Fruit fly (Drosophila melanogaster): ENCODE measurements around the gene norpA.

The norpA gene

DNA sequence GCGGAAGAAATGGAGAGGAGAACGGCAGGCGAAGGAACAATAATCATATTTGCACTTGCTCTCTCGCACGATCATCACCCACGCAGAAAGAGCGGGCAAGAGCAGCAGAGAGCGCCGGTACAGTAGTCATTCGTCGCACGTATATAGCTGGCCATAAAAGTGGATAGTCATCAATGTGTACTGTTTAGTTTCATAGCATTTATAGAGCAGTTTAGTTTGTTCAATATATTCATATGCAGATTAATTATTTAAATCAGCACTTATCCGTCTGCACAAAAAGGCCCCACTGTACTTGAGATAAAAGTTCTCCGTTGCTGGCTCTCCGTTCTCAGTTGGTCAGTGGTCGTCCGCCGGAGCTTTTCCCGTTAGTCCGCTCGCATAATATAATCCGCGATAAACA lies 2.4 kb downstream of the norpA start (continued):
- TF ChIP-seq mam (GFP tag; optimal IDR thresholded peaks at IDR 0.05) (peak; percentile 99), kah (GFP tag; optimal IDR thresholded peaks at IDR 0.05) (peak; percentile 91), CG13424 (tag; optimal IDR thresholded peaks at IDR 0.05) (peak; percentile 99), YL-1 (GFP tag; optimal IDR thresholded peaks at IDR 0.05) (peak; percentile 76), Spps (tag; optimal IDR thresholded peaks at IDR 0.05) (peak; percentile 67), dm (GFP tag; optimal IDR thresholded peaks at IDR 0.05) (peak; percentile 94), Elba2 (GFP tag; optimal IDR thresholded peaks at IDR 0.05) (peak; percentile 33), CG15479 (GFP tag; optimal IDR thresholded peaks at IDR 0.05) (no peak), dpn (GFP tag; optimal IDR thresholded peaks at IDR 0.05) (peak; percentile 99), CG13287 (GFP tag; IDR thresholded peaks at IDR 0.05; ENCODE audit: partially characterized antibody) (peak; percentile 58), sc (optimal IDR thresholded peaks at IDR 0.05) (no peak), sc (GFP tag; optimal IDR thresholded peaks at IDR 0.05) (peak; percentile 91), ara (GFP tag; IDR thresholded peaks at IDR 0.05) (peak; percentile 98), CG11093 (GFP tag; IDR thresholded peaks at IDR 0.05) (peak; percentile 99), B-H2 (GFP tag; optimal IDR thresholded peaks at IDR 0.05) (peak; percentile 99), CG4328 (GFP tag; optimal IDR thresholded peaks at IDR 0.05) (peak; percentile 98), CG3281 (GFP tag; optimal IDR thresholded peaks at IDR 0.05) (peak; percentile 98), CG32772 (GFP tag; IDR thresholded peaks at IDR 0.05) (peak; percentile 99), tio (GFP tag; optimal IDR thresholded peaks at IDR 0.05) (peak; percentile 92), tap (tag; optimal IDR thresholded peaks at IDR 0.05) (peak; percentile 98), ttk (GFP tag; IDR thresholded peaks at IDR 0.05) (peak; percentile 98), Dip3 (GFP tag; optimal IDR thresholded peaks at IDR 0.05) (peak; percentile 99), Sox102F (GFP tag; optimal IDR thresholded peaks at IDR 0.05) (peak; percentile 98), slbo (GFP tag; IDR thresholded peaks at IDR 0.05) (peak; percentile 100), row (GFP tag; IDR thresholded peaks at IDR 0.05) (peak; percentile 100), wek (GFP tag; optimal IDR thresholded peaks at IDR 0.05) (peak; percentile 89), CG7271 (tag; optimal IDR thresholded peaks at IDR 0.05) (peak; percentile 76), otp (GFP tag; IDR thresholded peaks at IDR 0.05) (peak; percentile 98), pb (GFP tag; optimal IDR thresholded peaks at IDR 0.05) (peak; percentile 97), ro (GFP tag; IDR thresholded peaks at IDR 0.05) (peak; percentile 94), sens (GFP tag) (peak; percentile 99), tgo (GFP tag; IDR thresholded peaks at IDR 0.05) (peak; percentile 99), gcm (GFP tag; optimal IDR thresholded peaks at IDR 0.05) (peak; percentile 95), hbn (GFP tag; IDR thresholded peaks at IDR 0.05; ENCODE audit: partially characterized antibody) (no peak), mld (GFP tag; IDR thresholded peaks at IDR 0.05; ENCODE audit: partially characterized antibody) (no peak), CG10654 (GFP tag; optimal IDR thresholded peaks at IDR 0.05) (peak; percentile 97), Optix (GFP tag; IDR thresholded peaks at IDR 0.05) (peak; percentile 98), vnd (GFP tag; IDR thresholded peaks at IDR 0.05; ENCODE audit: partially characterized antibody) (no peak), ranshi (GFP tag; IDR thresholded peaks at IDR 0.05) (peak; percentile 99), HLHmδ (GFP tag; optimal IDR thresholded peaks at IDR 0.05) (no peak), Hr3 (GFP tag; optimal IDR thresholded peaks at IDR 0.05) (peak; percentile 97), lmd (GFP tag; IDR thresholded peaks at IDR 0.05) (peak; percentile 99), Hr78 (GFP tag; optimal IDR thresholded peaks at IDR 0.05) (peak in 1 of 2 experiments; percentile 69), Lhr (GFP tag; optimal IDR thresholded peaks at IDR 0.05) (peak; percentile 85), wor (GFP tag; IDR thresholded peaks at IDR 0.05) (peak; percentile 97), Poxn (GFP tag; IDR thresholded peaks at IDR 0.05) (peak; percentile 99), gt (GFP tag; IDR thresholded peaks at IDR 0.05) (peak; percentile 96), Side (GFP tag; optimal IDR thresholded peaks at IDR 0.05) (peak; percentile 98), CG10366 (GFP tag; IDR thresholded peaks at IDR 0.05) (peak; percentile 99), CG7357 (GFP tag; IDR thresholded peaks at IDR 0.05) (peak; percentile 97), bigmax (GFP tag; optimal IDR thresholded peaks at IDR 0.05) (peak; percentile 70), p53 (GFP tag; optimal IDR thresholded peaks at IDR 0.05) (peak; percentile 88)

All from whole organism, embryonic.